Worm (Caenorhabditis elegans) whole organism, L1 larva: ENCODE measurements around the gene mxl-1.

Experiments used
- C04F5.9 ChIP-seq: sonication (generic microtip); optimal IDR thresholded peaks from 2 replicates; lab custom pipeline; 2016; ENCODE audit warnings: missing genetic modification characterization, missing compliant biosample characterization
- C16A3.4 ChIP-seq: fragments of 150-350 bp; optimal IDR thresholded peaks from 2 replicates; lab custom pipeline; 2014; ENCODE audit warnings: missing biosample characterization, missing genetic modification characterization
- F16B12.6 ChIP-seq: fragments of 150-350 bp; optimal IDR thresholded peaks from 2 replicates; lab custom pipeline; 2014; ENCODE audit warnings: missing biosample characterization, missing genetic modification characterization
- Y116A8C.19 ChIP-seq: sonication (generic microtip); optimal IDR thresholded peaks from 2 replicates; lab custom pipeline; 2016; ENCODE audit warnings: missing compliant biosample characterization, missing genetic modification characterization, borderline replicate concordance
- alr-1 ChIP-seq: fragments of 200-800 bp; sonication (Bioruptor generic); optimal IDR thresholded peaks from 2 replicates; lab custom pipeline; 2018; ENCODE audit warnings: borderline replicate concordance, mild to moderate bottlenecking, missing genetic modification characterization, missing compliant biosample characterization
- ceh-63 ChIP-seq: fragments of 200-800 bp; sonication (Bioruptor generic); optimal IDR thresholded peaks from 2 replicates; lab custom pipeline; 2018; ENCODE audit warnings: mild to moderate bottlenecking, missing genetic modification characterization, missing compliant biosample characterization
- ceh-8 ChIP-seq: fragments of 200-800 bp; sonication (Bioruptor generic); optimal IDR thresholded peaks from 2 replicates; lab custom pipeline; 2018; ENCODE audit warnings: mild to moderate bottlenecking, missing genetic modification characterization, moderate library complexity, missing compliant biosample characterization
- ceh-82 ChIP-seq, 3 experiments: fragments of 150-350 bp in 1 of 3; sonication (generic microtip) in 2 of 3; optimal IDR thresholded peaks; 2 replicates each; lab custom pipeline; 2014 to 2017; ENCODE audit warnings: missing biosample characterization in 3 of 3, missing genetic modification characterization in 3 of 3
- ceh-90 ChIP-seq: sonication (generic microtip); optimal IDR thresholded peaks from 2 replicates; lab custom pipeline; 2016; ENCODE audit warnings: missing genetic modification characterization, missing compliant biosample characterization
- ces-1 ChIP-seq: fragments of 150-350 bp; optimal IDR thresholded peaks from 2 replicates; lab custom pipeline; 2014; ENCODE audit warnings: missing biosample characterization, missing genetic modification reagents, missing genetic modification characterization
- dpl-1 ChIP-seq, 3 experiments: fragments of 150-350 bp in 2 of 3; sonication (generic microtip) in 1 of 3; optimal IDR thresholded peaks; 2 replicates each; lab custom pipeline; 2014 to 2017; ENCODE audit warnings: missing biosample characterization in 3 of 3, missing genetic modification characterization in 3 of 3, missing genetic modification reagents in 3 of 3
- efl-3 ChIP-seq: fragments of 200-800 bp; sonication (Bioruptor generic); optimal IDR thresholded peaks from 2 replicates; lab custom pipeline; 2018; ENCODE audit warnings: mild to moderate bottlenecking, missing genetic modification characterization, missing compliant biosample characterization
- egl-13 ChIP-seq: sonication (generic microtip); optimal IDR thresholded peaks from 2 replicates; lab custom pipeline; 2016; ENCODE audit warnings: missing genotype, missing genetic modification reagents, missing genetic modification characterization, missing compliant biosample characterization
- elt-2 ChIP-seq: sonication (generic microtip); optimal IDR thresholded peaks from 2 replicates; lab custom pipeline; 2016; ENCODE audit warnings: missing genetic modification characterization, mild to moderate bottlenecking, inconsistent platforms, missing compliant biosample characterization, missing genetic modification reagents
- elt-3 ChIP-seq, 6 experiments: fragments of 150-350 bp in 1 of 6; sonication (generic microtip); optimal IDR thresholded peaks; 2 replicates each; lab custom pipeline; 2017 to 2018; ENCODE audit warnings: missing biosample characterization in 6 of 6, missing genetic modification characterization in 6 of 6, inconsistent platforms in 1 of 6
- ets-5 ChIP-seq: fragments of 200-800 bp; sonication (Bioruptor generic); IDR thresholded peaks from 2 replicates; pipeline ENCODE4 v1.3.6; 2022; ENCODE audit warnings: missing genetic modification characterization, missing compliant biosample characterization
- fkh-10 ChIP-seq: sonication (generic microtip); optimal IDR thresholded peaks from 2 replicates; lab custom pipeline; 2017; ENCODE audit warnings: missing biosample characterization, missing genetic modification reagents, missing genetic modification characterization
- lin-13 ChIP-seq: fragments of 150-350 bp; optimal IDR thresholded peaks from 2 replicates; lab custom pipeline; 2014; ENCODE audit warnings: missing biosample characterization, missing genetic modification reagents, missing genetic modification characterization
- lin-35 ChIP-seq, 2 experiments: fragments of 150-350 bp; optimal IDR thresholded peaks; 2 replicates each; lab custom pipeline; 2014; ENCODE audit warnings: missing biosample characterization in 2 of 2, missing genetic modification characterization in 2 of 2, missing genetic modification reagents in 2 of 2
- lin-39 ChIP-seq: fragments of 150-350 bp; optimal IDR thresholded peaks from 2 replicates; lab custom pipeline; 2014; ENCODE audit warnings: missing biosample characterization, missing genetic modification reagents, missing genetic modification characterization
- lsy-2 ChIP-seq, 2 experiments: fragments of 150-350 bp; optimal IDR thresholded peaks; 2 replicates each; lab custom pipeline; 2014; ENCODE audit warnings: missing biosample characterization in 2 of 2, missing genetic modification characterization in 2 of 2
- mdl-1 ChIP-seq, 2 experiments: fragments of 150-350 bp; optimal IDR thresholded peaks; 2 replicates each; lab custom pipeline; 2014 to 2017; ENCODE audit warnings: missing biosample characterization in 2 of 2, missing genetic modification characterization in 2 of 2, inconsistent platforms in 1 of 2
- nhr-12 ChIP-seq: sonication (generic microtip); optimal IDR thresholded peaks from 2 replicates; lab custom pipeline; 2017; ENCODE audit warnings: missing biosample characterization, missing genetic modification characterization
- nhr-19 ChIP-seq: fragments of 200-800 bp; sonication (Bioruptor generic); conservative IDR thresholded peaks from 2 replicates; pipeline ENCODE4 v1.3.6; 2022; ENCODE audit warnings: missing genetic modification characterization, missing compliant biosample characterization
- nhr-20 ChIP-seq: sonication (generic microtip); optimal IDR thresholded peaks from 2 replicates; lab custom pipeline; 2016; ENCODE audit warnings: mild to moderate bottlenecking, missing genetic modification characterization, missing compliant biosample characterization
- nhr-28 ChIP-seq: fragments of 150-350 bp; optimal IDR thresholded peaks from 2 replicates; lab custom pipeline; 2014; ENCODE audit warnings: missing biosample characterization, missing genetic modification characterization
- nhr-71 ChIP-seq: sonication (generic microtip); optimal IDR thresholded peaks from 2 replicates; lab custom pipeline; 2016; ENCODE audit warnings: mild to moderate bottlenecking, missing genetic modification characterization, moderate library complexity, missing compliant biosample characterization
- nhr-76 ChIP-seq: sonication (generic microtip); optimal IDR thresholded peaks from 2 replicates; lab custom pipeline; 2017; ENCODE audit warnings: missing biosample characterization, missing genetic modification characterization
- nhr-77 ChIP-seq: fragments of 150-350 bp; optimal IDR thresholded peaks from 2 replicates; lab custom pipeline; 2014; ENCODE audit warnings: missing biosample characterization, missing genetic modification characterization
- nhr-84 ChIP-seq: sonication (generic microtip); optimal IDR thresholded peaks from 2 replicates; lab custom pipeline; 2017; ENCODE audit warnings: missing biosample characterization, missing genetic modification characterization
- nhr-85 ChIP-seq: sonication (generic microtip); peaks from one replicate; lab custom pipeline; 2016; ENCODE audit warnings: missing genetic modification characterization, inconsistent platforms, missing compliant biosample characterization
- pax-3 ChIP-seq: fragments of 200-800 bp; sonication (Bioruptor generic); optimal IDR thresholded peaks from 2 replicates; lab custom pipeline; 2018; ENCODE audit warnings: mild to moderate bottlenecking, missing genetic modification characterization, moderate library complexity, missing compliant biosample characterization
- pqm-1 ChIP-seq: sonication (generic microtip); optimal IDR thresholded peaks from 3 replicates; lab custom pipeline; 2017; ENCODE audit warnings: missing biosample characterization, missing genetic modification characterization
- skn-1 ChIP-seq: fragments of 150-350 bp; optimal IDR thresholded peaks from 2 replicates; lab custom pipeline; 2014; ENCODE audit warnings: missing biosample characterization, missing genetic modification characterization
- snpc-4 ChIP-seq: fragments of 150-350 bp; optimal IDR thresholded peaks from 2 replicates; lab custom pipeline; 2014; ENCODE audit warnings: missing biosample characterization, missing genetic modification characterization
- sptf-1 ChIP-seq: fragments of 150-350 bp; optimal IDR thresholded peaks from 2 replicates; lab custom pipeline; 2014; ENCODE audit warnings: missing biosample characterization, missing genetic modification characterization
- swsn-7 ChIP-seq: sonication (generic microtip); optimal IDR thresholded peaks from 2 replicates; lab custom pipeline; 2016; ENCODE audit warnings: missing genetic modification characterization, missing compliant biosample characterization
- tbx-2 ChIP-seq: sonication (generic microtip); optimal IDR thresholded peaks from 2 replicates; lab custom pipeline; 2016; ENCODE audit warnings: missing genetic modification characterization, missing compliant biosample characterization
- unc-30 ChIP-seq: sonication (generic microtip); optimal IDR thresholded peaks from 2 replicates; lab custom pipeline; 2017; ENCODE audit warnings: missing biosample characterization, missing genetic modification characterization
- unc-62 ChIP-seq: fragments of 150-350 bp; optimal IDR thresholded peaks from 2 replicates; lab custom pipeline; 2014; ENCODE audit warnings: missing biosample characterization, missing genetic modification reagents, missing genetic modification characterization
- unc-86 ChIP-seq: sonication (generic microtip); optimal IDR thresholded peaks from 2 replicates; lab custom pipeline; 2016; ENCODE audit warnings: missing genetic modification characterization, missing compliant biosample characterization
- unc-98 ChIP-seq: fragments of 200-800 bp; sonication (Bioruptor generic); IDR thresholded peaks from 2 replicates; pipeline ENCODE4 v1.3.6; 2022; ENCODE audit warnings: missing genetic modification characterization, missing compliant biosample characterization
- vab-15 ChIP-seq: sonication (generic microtip); optimal IDR thresholded peaks from 2 replicates; lab custom pipeline; 2017; ENCODE audit warnings: missing genotype, mild to moderate bottlenecking, missing genetic modification characterization, missing compliant biosample characterization
- xbp-1 ChIP-seq: sonication (generic microtip); optimal IDR thresholded peaks from 2 replicates; lab custom pipeline; 2016; ENCODE audit warnings: missing genetic modification characterization, missing compliant biosample characterization
- zip-4 ChIP-seq: fragments of 200-800 bp; sonication (Bioruptor generic); optimal IDR thresholded peaks from 2 replicates; lab custom pipeline; 2018; ENCODE audit warnings: mild to moderate bottlenecking, missing genetic modification characterization, moderate library complexity, missing compliant biosample characterization
- ztf-4 ChIP-seq: fragments of 150-350 bp; optimal IDR thresholded peaks from 2 replicates; lab custom pipeline; 2014; ENCODE audit warnings: missing biosample characterization, missing genetic modification characterization

Gene mxl-1

ce11 chrV:11271051-11271450 lies 26.4 kb downstream of the mxl-1 start, which contains the start of gene clec-222:
TSS of gene clec-222 (plus strand) at chrV:11271351.
- TF ChIP-seq nhr-19: no peak
- TF ChIP-seq nhr-76 (tag; lab: Kevin White, UChicago): no peak
- TF ChIP-seq lin-35 (GFP tag; optimal IDR thresholded peaks at IDR 0.05; lab: Kevin White, UChicago): no peak

- TF ChIP-seq ceh-82 (tag; optimal IDR thresholded peaks at IDR 0.05; lab: Kevin White, UChicago) (no peak), C04F5.9 (tag; lab: Kevin White, UChicago) (no peak), elt-2 (tag; lab: Kevin White, UChicago) (no peak), nhr-28 (tag; lab: Kevin White, UChicago) (no peak)
Observed at ce11 chrV:11272848-11273247, 28.2 kb downstream of the mxl-1 start, which contains the start of gene clec-223. TSS of gene clec-223 (plus strand) at chrV:11273148.

- no peak for TF ChIP-seq tbx-2 (tag; lab: Kevin White, UChicago)
- TF ChIP-seq fkh-10 (GFP tag; lab: Kevin White, UChicago): no peak
- no peak for TF ChIP-seq F16B12.6 (tag; lab: Kevin White, UChicago)
- TF ChIP-seq nhr-84 (tag; lab: Kevin White, UChicago): no peak
- no peak for TF ChIP-seq pax-3 (tag; lab: Kevin White, UChicago)
- no peak for TF ChIP-seq unc-30 (tag; lab: Kevin White, UChicago)
- TF ChIP-seq swsn-7 (tag; lab: Kevin White, UChicago): no peak
- TF ChIP-seq ces-1 (GFP tag; lab: Kevin White, UChicago): no peak
- no peak for TF ChIP-seq efl-3 (GFP tag; lab: Kevin White, UChicago)
- no peak for TF ChIP-seq mdl-1 (tag; optimal IDR thresholded peaks at IDR 0.05; lab: Kevin White, UChicago)
- no peak for TF ChIP-seq Y116A8C.19 (tag; lab: Kevin White, UChicago)
- TF ChIP-seq egl-13 (tag; lab: Kevin White, UChicago): no peak
- no peak for TF ChIP-seq nhr-71 (tag; lab: Kevin White, UChicago)
Observed at ce11 chrV:11279564-11279963, 34.9 kb downstream of the mxl-1 start.

- no peak for TF ChIP-seq xbp-1 (tag; lab: Kevin White, UChicago)
- TF ChIP-seq nhr-12 (tag; lab: Kevin White, UChicago): no peak
- TF ChIP-seq dpl-1 (GFP tag; optimal IDR thresholded peaks at IDR 0.05; lab: Kevin White, UChicago): peak in 1 of 3 experiments; percentile 9
- TF ChIP-seq egl-13 (tag; lab: Kevin White, UChicago): no peak
- TF ChIP-seq lin-39 (tag; lab: Kevin White, UChicago): no peak
- peak in 1 of 6 experiments; percentile 27 for TF ChIP-seq elt-3 (tag; optimal IDR thresholded peaks at IDR 0.05; lab: Kevin White, UChicago)
- no peak for TF ChIP-seq ztf-4 (tag; lab: Kevin White, UChicago)
- TF ChIP-seq ceh-63 (GFP tag; lab: Kevin White, UChicago): no peak
- TF ChIP-seq tbx-2 (tag; lab: Kevin White, UChicago): no peak
- TF ChIP-seq snpc-4: no peak
- no peak for TF ChIP-seq pax-3 (tag; lab: Kevin White, UChicago)
- TF ChIP-seq nhr-85 (tag; lab: Kevin White, UChicago): peak; percentile 37
- no peak for TF ChIP-seq C16A3.4
- TF ChIP-seq unc-86 (tag; lab: Kevin White, UChicago): no peak
- TF ChIP-seq lin-13 (GFP tag; lab: Kevin White, UChicago): no peak
- TF ChIP-seq nhr-28 (tag; lab: Kevin White, UChicago): no peak
- TF ChIP-seq zip-4: no peak
- TF ChIP-seq pqm-1 (tag; lab: Kevin White, UChicago): no peak
- no peak for TF ChIP-seq unc-62 (GFP tag; lab: Kevin White, UChicago)
- TF ChIP-seq ceh-8 (GFP tag; lab: Kevin White, UChicago): no peak
- TF ChIP-seq sptf-1 (tag; lab: Kevin White, UChicago): no peak
- TF ChIP-seq ets-5 (GFP tag; lab: Robert Waterston, UW): no peak
- TF ChIP-seq skn-1 (tag; lab: Kevin White, UChicago): no peak
- no peak for TF ChIP-seq ceh-90 (tag; lab: Kevin White, UChicago)
- no peak for TF ChIP-seq unc-98 (GFP tag; lab: Robert Waterston, UW)
- TF ChIP-seq alr-1 (tag; lab: Kevin White, UChicago): no peak
- TF ChIP-seq nhr-77 (tag; lab: Kevin White, UChicago): no peak
- no peak for TF ChIP-seq vab-15 (tag; lab: Kevin White, UChicago)
- peak in 1 of 2 experiments; percentile 11 for TF ChIP-seq lsy-2 (tag; optimal IDR thresholded peaks at IDR 0.05; lab: Kevin White, UChicago)
- TF ChIP-seq nhr-20 (tag; lab: Kevin White, UChicago): peak; percentile 62
Observed at ce11 chrV:11281414-11282209, 37.0 kb downstream of the mxl-1 start.
